Worm (Caenorhabditis elegans): ENCODE results near the gene Y57G11B.5.

- TF ChIP-seq mls-2 (tag; optimal IDR thresholded peaks at IDR 0.05) (no peak), unc-62 (GFP tag; optimal IDR thresholded peaks at IDR 0.05) (no peak), lsy-2 (tag; optimal IDR thresholded peaks at IDR 0.05) (no peak), elt-1 (tag; optimal IDR thresholded peaks at IDR 0.05; ENCODE audit: borderline replicate concordance, insufficient read depth) (no peak), nhr-28 (tag; optimal IDR thresholded peaks at IDR 0.05) (no peak), nhr-76 (tag; optimal IDR thresholded peaks at IDR 0.05) (no peak), sptf-1 (tag; optimal IDR thresholded peaks at IDR 0.05) (no peak)
Observed at ce11 chrIV:14617059-14617458, 42.4 kb downstream of the Y57G11B.5 start.

All from whole organism, mixed stage, embryonic.